Fruit fly (Drosophila melanogaster) Kc167 (cell line): ENCODE data around the gene sens-2.

ENCODE experiments used
- Myc ChIP-seq: fragments of >200 bp; optimal IDR thresholded peaks from 2 replicates; lab custom pipeline; 2017; ENCODE audit warnings: missing external identifiers
- h ChIP-seq: fragments of >200 bp; optimal IDR thresholded peaks from 3 replicates; lab custom pipeline; 2018; ENCODE audit warnings: missing external identifiers
- insv ChIP-seq: fragments of >200 bp; optimal IDR thresholded peaks from 3 replicates; lab custom pipeline; 2018; ENCODE audit warnings: missing external identifiers
- psq ChIP-seq: fragments of >200 bp; optimal IDR thresholded peaks from 2 replicates; lab custom pipeline; 2017; ENCODE audit warnings: missing external identifiers
- ttk ChIP-seq: sonication (Bioruptor generic); optimal IDR thresholded peaks from 2 replicates; lab custom pipeline; 2017; ENCODE audit warnings: missing external identifiers

dm6 chr2L:6793763-6794417 lies 27.8 kb upstream of the sens-2 start:
- TF ChIP-seq psq (lab: Kevin White, UChicago): no peak
- no peak for TF ChIP-seq h (lab: Kevin White, UChicago)
- no peak for TF ChIP-seq insv
- TF ChIP-seq Myc (lab: Kevin White, UChicago): no peak
- TF ChIP-seq ttk (lab: Kevin White, UChicago): no peak
